Worm (Caenorhabditis elegans) whole organism, L3 larva: ENCODE measurements around the gene srj-29.

Experiments
- ama-1 ChIP-seq: fragments of 150-350 bp; optimal IDR thresholded peaks from 2 replicates; lab custom pipeline; 2018
- ceh-82 ChIP-seq: fragments of 150-350 bp; optimal IDR thresholded peaks from 2 replicates; lab custom pipeline; 2014; ENCODE audit warnings: missing biosample characterization, missing genetic modification characterization
- daf-12 ChIP-seq: fragments of 150-350 bp; optimal IDR thresholded peaks from 2 replicates; lab custom pipeline; 2014; ENCODE audit warnings: missing biosample characterization, missing genetic modification reagents, missing genetic modification characterization
- egl-27 ChIP-seq: sonication (generic microtip); optimal IDR thresholded peaks from 4 replicates; lab custom pipeline; 2017; ENCODE audit warnings: missing biosample characterization, missing genetic modification reagents, missing genetic modification characterization
- egl-5 ChIP-seq: fragments of 150-350 bp; optimal IDR thresholded peaks from 2 replicates; lab custom pipeline; 2017; ENCODE audit warnings: missing biosample characterization, missing genetic modification reagents, missing genetic modification characterization, inconsistent platforms
- elt-1 ChIP-seq: fragments of 150-350 bp; optimal IDR thresholded peaks from 2 replicates; lab custom pipeline; 2014; ENCODE audit warnings: missing biosample characterization, missing genetic modification characterization
- elt-2 ChIP-seq: sonication (generic microtip); optimal IDR thresholded peaks from 2 replicates; lab custom pipeline; 2016; ENCODE audit warnings: missing genetic modification reagents, mild to moderate bottlenecking, missing genetic modification characterization, missing compliant biosample characterization
- elt-3 ChIP-seq, 3 experiments: fragments of 150-350 bp in 1 of 3; sonication (generic microtip) in 2 of 3; optimal IDR thresholded peaks; 2 replicates in 2 of 3; 4 replicates in 1 of 3; lab custom pipeline; 2014 to 2017; ENCODE audit warnings: missing biosample characterization in 3 of 3, missing genetic modification characterization in 3 of 3
- eor-1 ChIP-seq, 2 experiments: fragments of 150-350 bp; optimal IDR thresholded peaks; 2 replicates each; lab custom pipeline; 2014 to 2018; ENCODE audit warnings: missing biosample characterization in 2 of 2, missing genetic modification characterization in 2 of 2
- fkh-10 ChIP-seq: sonication (generic microtip); optimal IDR thresholded peaks from 2 replicates; lab custom pipeline; 2017; ENCODE audit warnings: missing biosample characterization, missing genetic modification reagents, missing genetic modification characterization
- fos-1 ChIP-seq: fragments of 150-350 bp; optimal IDR thresholded peaks from 2 replicates; lab custom pipeline; 2014; ENCODE audit warnings: missing biosample characterization, missing genetic modification characterization
- hmg-11 ChIP-seq: sonication (generic microtip); optimal IDR thresholded peaks from 2 replicates; lab custom pipeline; 2016; ENCODE audit warnings: missing genetic modification characterization, missing compliant biosample characterization
- jun-1 ChIP-seq: fragments of 150-350 bp; optimal IDR thresholded peaks from 2 replicates; lab custom pipeline; 2014; ENCODE audit warnings: missing biosample characterization, missing genetic modification reagents, missing genetic modification characterization
- lin-15B ChIP-seq: fragments of 150-350 bp; optimal IDR thresholded peaks from 2 replicates; lab custom pipeline; 2014; ENCODE audit warnings: missing biosample characterization, missing genetic modification characterization
- lin-39 ChIP-seq: fragments of 150-350 bp; optimal IDR thresholded peaks from 2 replicates; lab custom pipeline; 2018; ENCODE audit warnings: missing biosample characterization, missing genetic modification reagents, missing genetic modification characterization
- lsy-12 ChIP-seq: sonication (generic microtip); optimal IDR thresholded peaks from 2 replicates; lab custom pipeline; 2016; ENCODE audit warnings: mild to moderate bottlenecking, missing genetic modification characterization, missing compliant biosample characterization
- mdl-1 ChIP-seq: fragments of 150-350 bp; optimal IDR thresholded peaks from 2 replicates; lab custom pipeline; 2014; ENCODE audit warnings: missing biosample characterization, missing genetic modification characterization
- mml-1 ChIP-seq: fragments of 150-350 bp; sonication (generic microtip); optimal IDR thresholded peaks from 3 replicates; lab custom pipeline; 2014; ENCODE audit warnings: missing biosample characterization, missing genetic modification characterization
- nfya-1 ChIP-seq: sonication (generic microtip); optimal IDR thresholded peaks from 2 replicates; lab custom pipeline; 2017; ENCODE audit warnings: missing genetic modification characterization, mild to moderate bottlenecking, missing compliant biosample characterization, antibody characterized with exemption, moderate library complexity; ENCODE audit not compliant: insufficient read depth
- nhr-11 ChIP-seq: fragments of 150-350 bp; optimal IDR thresholded peaks from 2 replicates; lab custom pipeline; 2014; ENCODE audit warnings: missing biosample characterization, missing genetic modification characterization
- nhr-12 ChIP-seq: fragments of 150-350 bp; optimal IDR thresholded peaks from 2 replicates; lab custom pipeline; 2014; ENCODE audit warnings: missing biosample characterization, missing genetic modification characterization
- nhr-23 ChIP-seq: fragments of 150-350 bp; optimal IDR thresholded peaks from 2 replicates; lab custom pipeline; 2014; ENCODE audit warnings: missing biosample characterization, missing genetic modification reagents, missing genetic modification characterization
- nhr-237 ChIP-seq: fragments of 150-350 bp; optimal IDR thresholded peaks from 2 replicates; lab custom pipeline; 2014; ENCODE audit warnings: missing biosample characterization, missing genetic modification characterization
- nhr-25 ChIP-seq: sonication (generic microtip); optimal IDR thresholded peaks from 2 replicates; lab custom pipeline; 2017; ENCODE audit warnings: missing biosample characterization, missing genetic modification characterization
- nhr-28 ChIP-seq: fragments of 150-350 bp; optimal IDR thresholded peaks from 2 replicates; lab custom pipeline; 2014; ENCODE audit warnings: missing biosample characterization, missing genetic modification characterization
- nhr-43 ChIP-seq: sonication (generic microtip); optimal IDR thresholded peaks from 2 replicates; lab custom pipeline; 2016; ENCODE audit warnings: mild to moderate bottlenecking, missing genetic modification characterization, missing compliant biosample characterization; ENCODE audit not compliant: poor library complexity, severe bottlenecking
- nhr-67 ChIP-seq: fragments of 150-350 bp; optimal IDR thresholded peaks from 2 replicates; lab custom pipeline; 2014; ENCODE audit warnings: missing biosample characterization, missing genetic modification characterization
- nhr-76 ChIP-seq: fragments of 150-350 bp; sonication (generic microtip); optimal IDR thresholded peaks from 5 replicates; lab custom pipeline; 2014; ENCODE audit warnings: missing biosample characterization, missing genetic modification characterization
- nhr-77 ChIP-seq: fragments of 150-350 bp; optimal IDR thresholded peaks from 2 replicates; lab custom pipeline; 2014; ENCODE audit warnings: missing biosample characterization, missing genetic modification characterization
- pha-4 ChIP-seq: fragments of 150-350 bp; optimal IDR thresholded peaks from 2 replicates; lab custom pipeline; 2014; ENCODE audit warnings: missing biosample characterization, missing genetic modification reagents, missing genetic modification characterization
- pqm-1 ChIP-seq: fragments of 150-350 bp; optimal IDR thresholded peaks from 2 replicates; lab custom pipeline; 2017; ENCODE audit warnings: missing biosample characterization, missing genetic modification characterization, inconsistent platforms
- skn-1 ChIP-seq: fragments of 150-350 bp; optimal IDR thresholded peaks from 2 replicates; lab custom pipeline; 2014; ENCODE audit warnings: missing biosample characterization, missing genetic modification characterization
- snpc-4 ChIP-seq: fragments of 150-350 bp; optimal IDR thresholded peaks from 2 replicates; lab custom pipeline; 2014; ENCODE audit warnings: missing biosample characterization, missing genetic modification characterization
- tbx-2 ChIP-seq: sonication (generic microtip); optimal IDR thresholded peaks from 2 replicates; lab custom pipeline; 2016; ENCODE audit warnings: mild to moderate bottlenecking, missing genetic modification characterization, missing compliant biosample characterization
- zag-1 ChIP-seq: fragments of 150-350 bp; optimal IDR thresholded peaks from 2 replicates; lab custom pipeline; 2014; ENCODE audit warnings: missing biosample characterization, missing genetic modification characterization
- ztf-11 ChIP-seq: fragments of 150-350 bp; optimal IDR thresholded peaks from 2 replicates; lab custom pipeline; 2014; ENCODE audit warnings: missing biosample characterization, missing genetic modification characterization
- ztf-4 ChIP-seq: fragments of 150-350 bp; optimal IDR thresholded peaks from 2 replicates; lab custom pipeline; 2014; ENCODE audit warnings: missing biosample characterization, missing genetic modification characterization

srj-29 gene

ce11 chrV:16100103-16100730 lies 24.8 kb downstream of the srj-29 start, which contains the start of gene cth-1:
cth-1 (plus strand) TSS chrV:16100680.
- peak; percentile 73 for TF ChIP-seq pqm-1 (tag; lab: Kevin White, UChicago)
- peak in 1 of 3 experiments; percentile 72 for TF ChIP-seq elt-3 (tag; optimal IDR thresholded peaks at IDR 0.05; lab: Kevin White, UChicago)
- TF ChIP-seq elt-1 (tag; lab: Kevin White, UChicago): peak; percentile 59
- TF ChIP-seq elt-2 (tag; lab: Kevin White, UChicago): peak; percentile 60
- no peak for TF ChIP-seq hmg-11 (tag; lab: Kevin White, UChicago)
- TF ChIP-seq, all 47 proteins: peak for 4

ce11 chrV:16103594-16103993 lies 28.1 kb downstream of the srj-29 start, which contains the start of gene argk-1:
argk-1 (plus strand) TSS chrV:16103894.
- TF ChIP-seq nhr-43 (tag; lab: Kevin White, UChicago) (no peak), pqm-1 (tag; lab: Kevin White, UChicago) (no peak), nhr-12 (no peak), elt-3 (tag; optimal IDR thresholded peaks at IDR 0.05; lab: Kevin White, UChicago) (no peak)

- TF ChIP-seq ama-1 (lab: Kevin White, UChicago) (no peak), elt-2 (tag; lab: Kevin White, UChicago) (no peak), ztf-4 (no peak), tbx-2 (tag; lab: Kevin White, UChicago) (no peak), pqm-1 (tag; lab: Kevin White, UChicago) (no peak), snpc-4 (tag; lab: Kevin White, UChicago) (no peak), nhr-25 (tag; lab: Kevin White, UChicago) (no peak), nhr-12 (no peak), nhr-76 (tag; lab: Kevin White, UChicago) (no peak), nhr-43 (tag; lab: Kevin White, UChicago) (no peak), hmg-11 (tag; lab: Kevin White, UChicago) (no peak), nhr-237 (tag; lab: Kevin White, UChicago) (no peak), zag-1 (tag; lab: Kevin White, UChicago) (no peak), ztf-11 (no peak), elt-3 (tag; optimal IDR thresholded peaks at IDR 0.05; lab: Kevin White, UChicago) (no peak), nhr-67 (tag; lab: Kevin White, UChicago) (no peak), lin-39 (tag; lab: Kevin White, UChicago) (no peak), nhr-11 (tag; lab: Kevin White, UChicago) (no peak), egl-27 (tag; lab: Kevin White, UChicago) (no peak)
These were observed 38.8 kb downstream of the srj-29 start, which contains the start of gene srxa-16 for ce11 chrV:16114237-16114636. srxa-16 (minus strand) TSS chrV:16114337.

ce11 chrV:16115381-16115780 lies 39.9 kb downstream of the srj-29 start, which contains the start of gene str-25:
str-25 (plus strand) TSS chrV:16115681.
- TF ChIP-seq nhr-43 (tag; lab: Kevin White, UChicago) (no peak), eor-1 (tag; optimal IDR thresholded peaks at IDR 0.05; lab: Kevin White, UChicago) (no peak), fos-1 (no peak), mml-1 (no peak), nfya-1 (tag; lab: Kevin White, UChicago) (no peak), hmg-11 (tag; lab: Kevin White, UChicago) (no peak), fkh-10 (no peak), skn-1 (tag; lab: Kevin White, UChicago) (no peak), lsy-12 (tag; lab: Kevin White, UChicago) (no peak), elt-1 (tag; lab: Kevin White, UChicago) (no peak), nhr-77 (no peak), nhr-25 (tag; lab: Kevin White, UChicago) (no peak)

- TF ChIP-seq nhr-12 (no peak), nfya-1 (tag; lab: Kevin White, UChicago) (no peak), tbx-2 (tag; lab: Kevin White, UChicago) (no peak), ceh-82 (tag; lab: Kevin White, UChicago) (no peak), ztf-4 (no peak), egl-5 (no peak), jun-1 (tag; lab: Kevin White, UChicago) (no peak), nhr-23 (tag; lab: Kevin White, UChicago) (no peak), lin-15B (tag; lab: Kevin White, UChicago) (no peak), nhr-76 (tag; lab: Kevin White, UChicago) (no peak), mdl-1 (tag; lab: Kevin White, UChicago) (no peak), daf-12 (tag; lab: Kevin White, UChicago) (no peak), mml-1 (no peak), ztf-11 (no peak), nhr-25 (tag; lab: Kevin White, UChicago) (no peak), nhr-77 (no peak), elt-1 (tag; lab: Kevin White, UChicago) (no peak), nhr-28 (tag; lab: Kevin White, UChicago) (no peak), nhr-43 (tag; lab: Kevin White, UChicago) (no peak), pha-4 (tag; lab: Kevin White, UChicago) (no peak)
- TF ChIP-seq, all 47 proteins: peak for 0
These were observed 43.1 kb downstream of the srj-29 start, which contains the start of gene str-103 for ce11 chrV:16118601-16119000. str-103 (minus strand) TSS chrV:16118701.
